Fruit fly (Drosophila melanogaster) whole organism: Measurements from ENCODE around the gene CG10171.

ENCODE experiments used
- CG8478 ChIP-seq: fragments of >200 bp; optimal IDR thresholded peaks from 2 replicates; lab custom pipeline; 2018; ENCODE audit warnings: inconsistent platforms
- Dll ChIP-seq: fragments of >200 bp; optimal IDR thresholded peaks from 2 replicates; lab custom pipeline; 2017
- EcR ChIP-seq, 2 experiments: fragments of >200 bp; optimal IDR thresholded peaks; 2 replicates each; lab custom pipeline; 2017; ENCODE audit warnings: missing biosample characterization in 2 of 2, missing genetic modification characterization in 2 of 2, missing genetic modification reagents in 2 of 2
- pan ChIP-seq: fragments of >200 bp; optimal IDR thresholded peaks from 2 replicates; lab custom pipeline; 2017
- psq ChIP-seq: fragments of >200 bp; optimal IDR thresholded peaks from 2 replicates; lab custom pipeline; 2017
- usp ChIP-seq: fragments of >200 bp; optimal IDR thresholded peaks from 2 replicates; lab custom pipeline; 2017; ENCODE audit warnings: missing biosample characterization, missing genetic modification characterization, mixed read lengths

CG10171 gene

DNA sequence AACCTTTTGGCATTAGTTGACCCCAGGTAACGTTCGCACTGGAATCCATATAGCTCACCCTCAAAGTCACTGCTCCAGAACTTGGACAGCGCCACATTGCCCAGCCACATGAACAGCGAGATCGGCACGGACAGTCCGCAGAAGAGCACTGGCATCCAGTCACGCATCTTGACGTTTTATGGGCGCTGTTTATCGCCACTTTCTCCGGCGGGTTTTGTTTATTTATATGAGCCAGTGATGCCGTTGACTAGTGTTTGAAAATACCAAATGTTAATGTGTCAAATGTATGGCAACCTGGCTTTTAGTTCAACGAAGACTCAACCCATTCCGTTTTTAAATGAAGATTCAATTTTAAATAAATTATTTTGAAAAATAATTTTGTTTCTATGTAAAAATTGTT, at the start of gene CG10171:
CG10171 (minus strand) TSS at position 300 of the 400 bp plus-strand sequence.
- TF ChIP-seq CG8478 = no peak
- no peak for TF ChIP-seq usp (GFP tag; lab: Kevin White, UChicago)
- no peak for TF ChIP-seq Dll (lab: Kevin White, UChicago)
- TF ChIP-seq pan (lab: Kevin White, UChicago) = no peak
- TF ChIP-seq EcR (GFP tag; optimal IDR thresholded peaks at IDR 0.05; lab: Kevin White, UChicago) = no peak
- TF ChIP-seq psq (lab: Kevin White, UChicago) = no peak

dm6 chr3L:13437036-13437435, 49.3 kb upstream of the CG10171 start, which contains the start of gene CG10154:
Gene CG10154, minus strand, starts transcription at chr3L:13437136.
- TF ChIP-seq EcR (GFP tag; optimal IDR thresholded peaks at IDR 0.05; lab: Kevin White, UChicago) (no peak), pan (lab: Kevin White, UChicago) (no peak), psq (lab: Kevin White, UChicago) (no peak), Dll (lab: Kevin White, UChicago) (no peak), CG8478 (no peak), usp (GFP tag; lab: Kevin White, UChicago) (no peak)

DNA sequence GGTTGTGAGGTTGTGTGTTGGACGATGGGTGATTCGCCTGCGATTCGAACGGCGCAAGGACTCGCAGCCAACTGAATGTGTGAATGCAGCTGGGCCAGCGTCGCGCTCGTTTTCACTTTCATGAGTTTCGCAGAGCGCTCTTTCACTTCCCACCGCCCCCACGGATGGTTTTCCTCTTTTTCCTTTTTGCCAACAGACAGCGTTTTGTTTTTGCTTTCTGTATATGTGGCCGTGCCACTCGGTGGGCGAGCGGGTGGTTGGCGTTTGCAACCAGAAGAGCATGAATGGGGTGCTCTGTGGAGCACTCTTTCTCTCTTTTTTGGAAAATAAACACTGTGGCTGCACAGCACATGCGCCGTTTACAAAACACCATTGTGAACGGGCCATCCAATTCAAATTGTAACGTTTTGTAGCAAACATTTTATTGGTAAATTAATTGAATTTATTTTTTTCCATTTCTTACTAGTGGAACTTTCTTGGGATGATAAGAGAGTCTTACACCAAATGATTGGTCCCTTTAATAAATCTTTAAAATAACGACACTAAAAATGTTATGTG, 47.5 kb upstream of the CG10171 start, which contains the start of gene CG10713:
CG10713 (minus strand) TSS at position 60 of the 558 bp plus-strand sequence.
- TF ChIP-seq EcR (GFP tag; optimal IDR thresholded peaks at IDR 0.05; lab: Kevin White, UChicago) = no peak
- TF ChIP-seq pan (lab: Kevin White, UChicago) = no peak
- no peak for TF ChIP-seq usp (GFP tag; lab: Kevin White, UChicago)
- TF ChIP-seq Dll (lab: Kevin White, UChicago) = no peak
- TF ChIP-seq CG8478 = no peak
- TF ChIP-seq psq (lab: Kevin White, UChicago) = no peak

dm6 chr3L:13433522-13433921, 45.8 kb upstream of the CG10171 start:
- TF ChIP-seq psq (lab: Kevin White, UChicago) = no peak
- no peak for TF ChIP-seq pan (lab: Kevin White, UChicago)
- TF ChIP-seq CG8478 = no peak
- no peak for TF ChIP-seq EcR (GFP tag; optimal IDR thresholded peaks at IDR 0.05; lab: Kevin White, UChicago)
- no peak for TF ChIP-seq usp (GFP tag; lab: Kevin White, UChicago)
- TF ChIP-seq Dll (lab: Kevin White, UChicago) = no peak

dm6 chr3L:13432791-13433190, 45.1 kb upstream of the CG10171 start:
- no peak for TF ChIP-seq EcR (GFP tag; optimal IDR thresholded peaks at IDR 0.05; lab: Kevin White, UChicago)
- TF ChIP-seq pan (lab: Kevin White, UChicago) = no peak
- no peak for TF ChIP-seq usp (GFP tag; lab: Kevin White, UChicago)
- no peak for TF ChIP-seq Dll (lab: Kevin White, UChicago)
- no peak for TF ChIP-seq CG8478
- no peak for TF ChIP-seq psq (lab: Kevin White, UChicago)

- no peak for TF ChIP-seq CG8478
- TF ChIP-seq pan (lab: Kevin White, UChicago) = no peak
- no peak for TF ChIP-seq EcR (GFP tag; optimal IDR thresholded peaks at IDR 0.05; lab: Kevin White, UChicago)
- TF ChIP-seq Dll (lab: Kevin White, UChicago) = no peak
- no peak for TF ChIP-seq psq (lab: Kevin White, UChicago)
- no peak for TF ChIP-seq usp (GFP tag; lab: Kevin White, UChicago)
Measured at dm6 chr3L:13430171-13430570, 42.5 kb upstream of the CG10171 start.

- TF ChIP-seq pan (lab: Kevin White, UChicago) = no peak
- no peak for TF ChIP-seq EcR (GFP tag; optimal IDR thresholded peaks at IDR 0.05; lab: Kevin White, UChicago)
- TF ChIP-seq usp (GFP tag; lab: Kevin White, UChicago) = no peak
- no peak for TF ChIP-seq psq (lab: Kevin White, UChicago)
- no peak for TF ChIP-seq Dll (lab: Kevin White, UChicago)
- no peak for TF ChIP-seq CG8478
Measured at dm6 chr3L:13426573-13426972, 38.9 kb upstream of the CG10171 start, which contains the start of gene CG14105. Gene CG14105, minus strand, starts transcription at chr3L:13426673.

DNA sequence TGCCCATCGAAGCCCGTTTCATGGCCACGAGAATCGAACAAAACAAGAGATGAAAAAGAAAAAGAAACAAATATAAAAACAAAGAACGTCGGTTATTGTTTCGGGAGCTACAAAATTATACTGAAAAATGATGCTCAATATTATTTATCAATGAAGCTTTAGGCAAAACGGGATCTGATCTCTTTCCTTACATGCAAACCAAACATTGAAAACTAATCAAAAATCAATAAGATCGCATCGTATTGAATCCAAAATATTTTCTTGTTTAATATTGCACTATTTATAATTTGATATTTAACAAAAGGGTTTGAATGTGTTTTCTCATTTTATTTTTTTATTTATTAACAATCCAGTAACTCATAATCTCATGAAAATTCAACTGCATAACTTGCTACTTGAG, 37.9 kb upstream of the CG10171 start, which contains the start of gene CG14106:
CG14106 (minus strand) TSS at position 101 of the 400 bp plus-strand sequence.
- no peak for TF ChIP-seq pan (lab: Kevin White, UChicago)
- no peak for TF ChIP-seq usp (GFP tag; lab: Kevin White, UChicago)

DNA sequence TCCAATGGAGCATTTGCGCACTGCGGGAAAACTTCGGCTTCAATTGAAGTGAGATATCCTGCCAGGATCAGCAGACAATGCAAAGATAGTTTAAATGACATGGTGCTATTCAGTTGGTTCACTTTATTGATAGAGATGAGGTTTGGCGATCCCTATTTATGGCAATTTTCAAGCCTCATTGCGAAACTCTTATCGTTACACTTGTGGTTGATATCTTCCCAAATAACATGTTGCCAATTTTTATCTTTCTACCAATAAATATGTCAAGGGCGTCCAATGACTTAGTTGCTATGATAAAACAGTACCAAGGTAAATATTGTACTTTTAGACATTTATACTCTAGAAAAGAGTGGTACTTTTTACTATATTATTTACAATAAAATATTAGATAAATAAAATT, 36.4 kb upstream of the CG10171 start, which contains the start of gene CG33263:
CG33263 (minus strand) TSS at position 101 of the 400 bp plus-strand sequence.
- no peak for TF ChIP-seq CG8478
- no peak for TF ChIP-seq EcR (GFP tag; optimal IDR thresholded peaks at IDR 0.05; lab: Kevin White, UChicago)
- no peak for TF ChIP-seq pan (lab: Kevin White, UChicago)
- TF ChIP-seq Dll (lab: Kevin White, UChicago) = no peak
- no peak for TF ChIP-seq usp (GFP tag; lab: Kevin White, UChicago)
- no peak for TF ChIP-seq psq (lab: Kevin White, UChicago)

DNA sequence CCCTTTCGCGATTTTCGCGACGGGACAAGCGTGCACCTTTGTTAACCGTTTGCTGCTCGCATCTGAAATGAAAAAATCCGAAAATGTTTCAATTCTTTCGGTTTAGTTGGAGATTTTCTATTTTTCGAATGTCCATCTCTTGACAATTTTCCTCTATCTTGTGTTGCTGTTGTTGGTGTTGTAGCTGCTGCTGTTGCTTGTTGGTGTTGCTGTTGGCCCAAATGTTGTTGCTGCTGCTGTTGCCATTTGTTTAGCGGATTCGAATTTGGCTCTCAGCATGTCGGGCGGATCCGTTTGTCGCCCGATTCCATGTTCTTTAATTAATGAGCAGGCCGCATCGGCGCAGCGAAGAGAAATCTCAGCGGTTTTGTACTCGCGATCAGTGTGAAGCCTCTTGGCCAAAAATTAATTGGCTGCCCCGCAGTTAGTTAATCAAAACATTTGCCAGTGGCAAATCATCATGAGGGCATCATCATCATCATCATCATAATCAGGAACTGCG, 34.6 kb upstream of the CG10171 start, which contains the start of gene CG32121:
CG32121 (minus strand) TSS at position 51 of the 502 bp plus-strand sequence.
- TF ChIP-seq CG8478 (no peak), usp (GFP tag; lab: Kevin White, UChicago) (no peak), pan (lab: Kevin White, UChicago) (no peak), psq (lab: Kevin White, UChicago) (no peak), EcR (GFP tag; optimal IDR thresholded peaks at IDR 0.05; lab: Kevin White, UChicago) (no peak), Dll (lab: Kevin White, UChicago) (no peak)

DNA sequence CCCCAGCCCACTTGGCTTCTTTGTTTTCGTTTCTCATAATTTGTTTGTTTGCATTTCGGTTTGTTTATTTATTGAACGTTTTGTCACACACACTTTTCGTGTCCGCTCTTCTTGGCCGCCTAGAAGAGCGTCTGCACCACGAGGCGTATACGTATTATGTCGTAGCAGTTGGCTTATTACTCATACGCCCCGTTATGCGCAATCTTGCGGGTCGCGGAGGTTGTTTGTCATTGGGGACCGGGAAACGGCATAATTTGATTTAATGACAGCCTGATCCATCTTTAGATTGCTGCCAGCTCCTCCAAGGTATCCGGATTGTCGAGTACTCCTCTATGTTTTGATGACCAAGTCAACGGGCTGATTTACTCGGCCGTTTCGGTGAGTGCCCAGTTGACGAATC, 32.5 kb upstream of the CG10171 start:
- TF ChIP-seq psq (lab: Kevin White, UChicago) (no peak), EcR (GFP tag; optimal IDR thresholded peaks at IDR 0.05; lab: Kevin White, UChicago) (no peak), pan (lab: Kevin White, UChicago) (no peak), Dll (lab: Kevin White, UChicago) (no peak), CG8478 (no peak), usp (GFP tag; lab: Kevin White, UChicago) (no peak)

- TF ChIP-seq CG8478 (no peak), psq (lab: Kevin White, UChicago) (no peak), EcR (GFP tag; optimal IDR thresholded peaks at IDR 0.05; lab: Kevin White, UChicago) (no peak), pan (lab: Kevin White, UChicago) (no peak)
Measured at dm6 chr3L:13412886-13413224, 25.1 kb upstream of the CG10171 start.
